Worm (Caenorhabditis elegans): Measurements from ENCODE around the gene R05H10.1.

DNA sequence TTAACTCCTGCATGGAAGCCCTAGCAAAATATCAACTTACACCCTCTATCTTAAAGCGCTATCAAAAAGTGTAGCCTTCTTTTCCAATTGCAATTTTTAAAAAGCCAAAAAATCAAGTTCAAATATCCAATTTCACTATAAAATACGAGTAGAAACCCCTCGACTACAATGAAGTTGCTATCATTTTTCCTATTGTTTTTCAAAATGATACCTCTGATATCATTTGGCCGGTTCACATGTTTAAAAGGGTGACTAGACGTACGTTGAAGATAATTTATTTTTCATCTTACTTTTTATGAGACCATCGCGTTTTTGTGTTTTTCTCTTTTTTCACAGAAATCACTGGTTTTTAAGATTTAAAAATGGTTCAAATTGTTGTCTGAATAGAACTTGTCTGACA, at the start of gene R05H10.1:
- TF ChIP-seq Y56A3A.18 (GFP tag; IDR thresholded peaks at IDR 0.05) (no peak), dox-1 (GFP tag; IDR thresholded peaks at IDR 0.05) (no peak), mxl-1 (tag; optimal IDR thresholded peaks at IDR 0.05) (no peak), F52B5.7 (tag; optimal IDR thresholded peaks at IDR 0.05) (no peak), C17E4.6 (GFP tag; IDR thresholded peaks at IDR 0.05) (no peak), nfya-1 (tag; optimal IDR thresholded peaks at IDR 0.05; ENCODE audit: borderline replicate concordance, insufficient read depth) (no peak), madf-8 (GFP tag; conservative IDR thresholded peaks at IDR 0.05) (no peak), ama-1 (optimal IDR thresholded peaks at IDR 0.05) (no peak), ama-1 (GFP tag; optimal IDR thresholded peaks at IDR 0.05) (no peak), dpl-1 (GFP tag; optimal IDR thresholded peaks at IDR 0.05) (no peak), hlh-12 (tag; optimal IDR thresholded peaks at IDR 0.05) (no peak), gei-17 (GFP tag; optimal IDR thresholded peaks at IDR 0.05) (no peak), sptf-2 (GFP tag; optimal IDR thresholded peaks at IDR 0.05) (no peak), nhr-179 (tag; optimal IDR thresholded peaks at IDR 0.05) (no peak), Y95B8A.8 (GFP tag; IDR thresholded peaks at IDR 0.05) (no peak)
